Worm (Caenorhabditis elegans) whole organism, L4/young adult: ENCODE results near the gene srlf-28.

ENCODE experiments used
- W03F9.2 ChIP-seq: fragments of 150-350 bp; optimal IDR thresholded peaks from 2 replicates; lab custom pipeline; 2014; ENCODE audit warnings: missing biosample characterization, missing genetic modification characterization
- dao-5 ChIP-seq: sonication (generic microtip); optimal IDR thresholded peaks from 2 replicates; lab custom pipeline; 2016; ENCODE audit warnings: missing genotype, missing genetic modification characterization, moderate library complexity, missing compliant biosample characterization
- him-1 ChIP-seq: sonication (generic microtip); optimal IDR thresholded peaks from 2 replicates; lab custom pipeline; 2016; ENCODE audit warnings: missing genotype, missing genetic modification reagents, missing genetic modification characterization, missing compliant biosample characterization

Gene srlf-28

ce11 chrIV:14371639-14372038, 28.0 kb upstream of the srlf-28 start:
- TF ChIP-seq W03F9.2 (tag; lab: Kevin White, UChicago) (no peak), him-1 (peak; percentile 11)

ce11 chrIV:14365837-14366378, 22.3 kb upstream of the srlf-28 start:
- no peak for TF ChIP-seq W03F9.2 (tag; lab: Kevin White, UChicago)
- TF ChIP-seq dao-5 (tag; lab: Kevin White, UChicago): no peak
- TF ChIP-seq him-1: no peak

- TF ChIP-seq him-1 (no peak), dao-5 (tag; lab: Kevin White, UChicago) (no peak), W03F9.2 (tag; lab: Kevin White, UChicago) (no peak)
These were observed 17.5 kb upstream of the srlf-28 start, which contains the start of gene ssu-2 for ce11 chrIV:14361189-14361588. Gene ssu-2 (plus strand): TSS chrIV:14361247.

- TF ChIP-seq him-1 (peak; percentile 23), dao-5 (tag; lab: Kevin White, UChicago) (no peak)
These were observed 12.5 kb upstream of the srlf-28 start for ce11 chrIV:14356120-14356519.

- no peak for TF ChIP-seq him-1
- TF ChIP-seq W03F9.2 (tag; lab: Kevin White, UChicago): no peak
- no peak for TF ChIP-seq dao-5 (tag; lab: Kevin White, UChicago)
These were observed 7.0 kb upstream of the srlf-28 start, which contains the start of gene oac-56 for ce11 chrIV:14350651-14351050. Gene oac-56 (minus strand): TSS chrIV:14350751.

ce11 chrIV:14339657-14340056, 4.0 kb downstream of the srlf-28 start, which contains the start of gene Y67A10A.11:
Gene Y67A10A.11 (plus strand): TSS chrIV:14339957.
- TF ChIP-seq dao-5 (tag; lab: Kevin White, UChicago) (no peak), W03F9.2 (tag; lab: Kevin White, UChicago) (no peak), him-1 (no peak)

- no peak for TF ChIP-seq W03F9.2 (tag; lab: Kevin White, UChicago)
- TF ChIP-seq dao-5 (tag; lab: Kevin White, UChicago): no peak
- TF ChIP-seq him-1: no peak
These were observed 5.9 kb downstream of the srlf-28 start, which contains the start of gene Y67A10A.2 for ce11 chrIV:14337757-14338156. Gene Y67A10A.2 (plus strand): TSS chrIV:14338057.

- no peak for TF ChIP-seq W03F9.2 (tag; lab: Kevin White, UChicago)
- TF ChIP-seq dao-5 (tag; lab: Kevin White, UChicago): no peak
- TF ChIP-seq him-1: no peak
These were observed 7.9 kb downstream of the srlf-28 start for ce11 chrIV:14335768-14336167.

- TF ChIP-seq W03F9.2 (tag; lab: Kevin White, UChicago) (no peak), him-1 (no peak), dao-5 (tag; lab: Kevin White, UChicago) (no peak)
These were observed 9.3 kb downstream of the srlf-28 start, which contains the start of gene Y67A10A.3 for ce11 chrIV:14334359-14334758. Gene Y67A10A.3 (minus strand): TSS chrIV:14334459.

- peak; percentile 59 for TF ChIP-seq W03F9.2 (tag; lab: Kevin White, UChicago)
- no peak for TF ChIP-seq dao-5 (tag; lab: Kevin White, UChicago)
These were observed 16.9 kb downstream of the srlf-28 start for ce11 chrIV:14326694-14327298.

- no peak for TF ChIP-seq dao-5 (tag; lab: Kevin White, UChicago)
- TF ChIP-seq him-1: no peak
- no peak for TF ChIP-seq W03F9.2 (tag; lab: Kevin White, UChicago)
These were observed 17.4 kb downstream of the srlf-28 start, which contains the start of gene fbxa-83 for ce11 chrIV:14326283-14326682. Gene fbxa-83 (minus strand): TSS chrIV:14326383.

- TF ChIP-seq him-1: no peak
- TF ChIP-seq dao-5 (tag; lab: Kevin White, UChicago): no peak
- TF ChIP-seq W03F9.2 (tag; lab: Kevin White, UChicago): no peak
These were observed 22.0 kb downstream of the srlf-28 start, which contains the start of gene fbxa-126 for ce11 chrIV:14321655-14322054. Gene fbxa-126 (minus strand): TSS chrIV:14321755.

- TF ChIP-seq him-1 (no peak), dao-5 (tag; lab: Kevin White, UChicago) (no peak), W03F9.2 (tag; lab: Kevin White, UChicago) (no peak)
These were observed 25.6 kb downstream of the srlf-28 start for ce11 chrIV:14318054-14318453.

ce11 chrIV:14305813-14306212, 37.8 kb downstream of the srlf-28 start:
- TF ChIP-seq W03F9.2 (tag; lab: Kevin White, UChicago) (no peak), dao-5 (tag; lab: Kevin White, UChicago) (no peak), him-1 (no peak)
